Fruit fly (Drosophila melanogaster) whole organism, prepupa: Measurements from ENCODE around the gene Mip.

Experiments used
- CG10631 ChIP-seq: fragments of 200-800 bp; sonication (Bioruptor generic); optimal IDR thresholded peaks from 2 replicates; lab custom pipeline; 2016; ENCODE audit warnings: missing biosample characterization, missing genetic modification characterization
- CG16779 ChIP-seq: fragments of 200-800 bp; sonication (Bioruptor generic); optimal IDR thresholded peaks from 3 replicates; lab custom pipeline; 2017; ENCODE audit warnings: missing biosample characterization, mild to moderate bottlenecking, missing genetic modification characterization
- CG31627 ChIP-seq: fragments of 200-800 bp; sonication (Bioruptor generic); optimal IDR thresholded peaks from 3 replicates; lab custom pipeline; 2016; ENCODE audit warnings: missing biosample characterization, missing genetic modification characterization
- CG3919 ChIP-seq: fragments of 200-800 bp; sonication (Bioruptor generic); optimal IDR thresholded peaks from 3 replicates; lab custom pipeline; 2016; ENCODE audit warnings: missing biosample characterization, missing genetic modification characterization
- CG8632 ChIP-seq: fragments of 200-800 bp; sonication (Bioruptor generic); optimal IDR thresholded peaks from 3 replicates; lab custom pipeline; 2016; ENCODE audit warnings: missing biosample characterization, missing genetic modification characterization
- Lpt ChIP-seq: fragments of 200-800 bp; sonication (Bioruptor generic); optimal IDR thresholded peaks from 3 replicates; lab custom pipeline; 2016; ENCODE audit warnings: missing biosample characterization, missing genetic modification characterization
- Sox102F ChIP-seq: fragments of 200-800 bp; sonication (Bioruptor generic); optimal IDR thresholded peaks from 2 replicates; lab custom pipeline; 2016; ENCODE audit warnings: missing biosample characterization, mild to moderate bottlenecking, missing genetic modification characterization
- dsx ChIP-seq: fragments of 200-800 bp; optimal IDR thresholded peaks from 3 replicates; lab custom pipeline; 2019; ENCODE audit warnings: missing biosample characterization, mild to moderate bottlenecking, missing genetic modification characterization, moderate library complexity; ENCODE audit not compliant: poor library complexity, severe bottlenecking
- net ChIP-seq: fragments of 200-800 bp; sonication (Bioruptor generic); optimal IDR thresholded peaks from 3 replicates; lab custom pipeline; 2016; ENCODE audit warnings: missing biosample characterization, missing genetic modification characterization
- salr ChIP-seq, 2 experiments: fragments of 200-800 bp; sonication (Bioruptor generic); optimal IDR thresholded peaks; 3 replicates each; lab custom pipeline; 2016 to 2018; ENCODE audit warnings: missing biosample characterization in 2 of 2, missing genetic modification characterization in 2 of 2, mild to moderate bottlenecking in 1 of 2

DNA sequence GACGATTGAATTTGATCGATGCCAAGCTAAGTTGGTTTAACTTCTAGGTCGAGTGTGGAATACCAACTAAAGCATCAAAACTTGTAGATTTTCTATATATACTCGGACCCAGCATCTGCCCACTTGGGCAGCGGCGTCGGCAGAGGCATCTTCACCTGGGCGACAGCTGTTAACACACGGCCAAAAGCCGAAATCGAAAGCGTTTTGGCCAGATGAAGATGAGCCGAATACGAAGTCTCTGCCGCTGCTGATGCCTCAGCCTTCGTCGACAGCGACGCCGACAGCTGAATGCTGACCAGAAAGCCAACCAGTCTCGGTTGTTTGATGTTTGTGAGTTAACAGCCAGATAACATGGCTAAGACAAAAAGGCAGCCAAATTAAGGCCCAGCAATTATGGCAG, 39.4 kb upstream of the Mip start, which contains the start of gene CG13731:
- TF ChIP-seq CG16779 (tag; lab: Kevin White, UChicago): no peak
- TF ChIP-seq CG31627 (GFP tag; lab: Kevin White, UChicago): no peak
- no peak for TF ChIP-seq Sox102F (GFP tag; lab: Kevin White, UChicago)
- no peak for TF ChIP-seq CG8632 (GFP tag; lab: Kevin White, UChicago)
- TF ChIP-seq CG10631 (GFP tag; lab: Kevin White, UChicago): no peak
- no peak for TF ChIP-seq CG3919 (GFP tag; lab: Kevin White, UChicago)
- no peak for TF ChIP-seq Lpt (GFP tag; lab: Kevin White, UChicago)
- TF ChIP-seq net (GFP tag; lab: Kevin White, UChicago): no peak
- no peak for TF ChIP-seq dsx (GFP tag; lab: Kevin White, UChicago)
- no peak for TF ChIP-seq salr (GFP tag; optimal IDR thresholded peaks at IDR 0.05; lab: Kevin White, UChicago)
